Fruit fly (Drosophila melanogaster) S2 (cell line): ENCODE results near the gene CG34277.

Experiments
- CG8478 ChIP-seq: fragments of >200 bp; optimal IDR thresholded peaks from 2 replicates; lab custom pipeline; 2018
- CTCF ChIP-seq, 2 experiments: fragments of >200 bp; optimal IDR thresholded peaks; 2 replicates each; lab custom pipeline; 2018

DNA sequence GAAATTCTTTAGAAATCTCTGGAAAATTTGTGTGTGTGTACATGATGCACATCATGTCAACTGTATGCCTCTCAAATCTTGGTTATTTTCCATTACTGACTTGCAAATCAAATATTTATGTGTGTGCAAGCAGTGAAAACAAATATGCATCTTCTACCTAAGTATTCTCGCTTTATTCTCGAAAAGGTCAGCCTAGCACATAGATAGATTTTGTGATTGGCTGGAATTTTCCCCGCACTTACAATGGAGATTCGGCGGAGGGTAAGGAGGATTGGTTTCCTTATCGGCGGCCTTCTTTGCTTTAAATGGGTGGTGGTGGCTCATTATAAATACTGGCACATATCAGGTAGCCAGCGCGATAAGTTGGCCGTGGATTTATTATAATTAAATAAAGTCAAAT is 41.4 kb upstream of the CG34277 start:
- TF ChIP-seq CTCF (optimal IDR thresholded peaks at IDR 0.05; lab: Kevin White, UChicago) = no peak
- no peak for TF ChIP-seq CG8478
